Worm (Caenorhabditis elegans) whole organism, L1 larva: ENCODE data around the gene acl-5.

ENCODE experiments used
- C04F5.9 ChIP-seq: sonication (generic microtip); optimal IDR thresholded peaks from 2 replicates; lab custom pipeline; 2016; ENCODE audit warnings: missing genetic modification characterization, missing compliant biosample characterization
- C16A3.4 ChIP-seq: fragments of 150-350 bp; optimal IDR thresholded peaks from 2 replicates; lab custom pipeline; 2014; ENCODE audit warnings: missing biosample characterization, missing genetic modification characterization
- F16B12.6 ChIP-seq: fragments of 150-350 bp; optimal IDR thresholded peaks from 2 replicates; lab custom pipeline; 2014; ENCODE audit warnings: missing biosample characterization, missing genetic modification characterization
- aha-1 ChIP-seq: fragments of 150-350 bp; optimal IDR thresholded peaks from 2 replicates; lab custom pipeline; 2014; ENCODE audit warnings: missing biosample characterization, missing genetic modification characterization
- ama-1 ChIP-seq: fragments of 150-350 bp; optimal IDR thresholded peaks from 2 replicates; lab custom pipeline; 2014
- blmp-1 ChIP-seq: fragments of 150-350 bp; optimal IDR thresholded peaks from 2 replicates; lab custom pipeline; 2014; ENCODE audit warnings: missing biosample characterization, missing genetic modification characterization
- ceh-63 ChIP-seq: fragments of 200-800 bp; sonication (Bioruptor generic); optimal IDR thresholded peaks from 2 replicates; lab custom pipeline; 2018; ENCODE audit warnings: mild to moderate bottlenecking, missing genetic modification characterization, missing compliant biosample characterization
- ceh-90 ChIP-seq: sonication (generic microtip); optimal IDR thresholded peaks from 2 replicates; lab custom pipeline; 2016; ENCODE audit warnings: missing genetic modification characterization, missing compliant biosample characterization
- dsc-1 ChIP-seq: sonication (generic microtip); optimal IDR thresholded peaks from 2 replicates; lab custom pipeline; 2016; ENCODE audit warnings: mild to moderate bottlenecking, missing genetic modification characterization, missing compliant biosample characterization
- efl-1 ChIP-seq, 4 experiments: fragments of 150-350 bp; optimal IDR thresholded peaks in 3 of 4; peaks in 1 of 4; 1 replicate in 1 of 4; 2 replicates in 3 of 4; lab custom pipeline; 2014; ENCODE audit warnings: missing biosample characterization in 2 of 4, missing genetic modification characterization in 2 of 4, missing genetic modification reagents in 2 of 4
- egl-13 ChIP-seq: sonication (generic microtip); optimal IDR thresholded peaks from 2 replicates; lab custom pipeline; 2016; ENCODE audit warnings: missing genotype, missing genetic modification reagents, missing genetic modification characterization, missing compliant biosample characterization
- elt-3 ChIP-seq, 6 experiments: fragments of 150-350 bp in 1 of 6; sonication (generic microtip); optimal IDR thresholded peaks; 2 replicates each; lab custom pipeline; 2017 to 2018; ENCODE audit warnings: missing biosample characterization in 6 of 6, missing genetic modification characterization in 6 of 6, inconsistent platforms in 1 of 6
- fkh-4 ChIP-seq: sonication (generic microtip); optimal IDR thresholded peaks from 2 replicates; lab custom pipeline; 2016; ENCODE audit warnings: missing compliant biosample characterization, missing genetic modification characterization, borderline replicate concordance
- grh-1 ChIP-seq: fragments of 200-800 bp; sonication (Bioruptor generic); IDR thresholded peaks from 2 replicates; pipeline ENCODE4 v1.3.6; 2022; ENCODE audit warnings: missing genetic modification reagents, missing genetic modification characterization, missing compliant biosample characterization
- hlh-17 ChIP-seq: fragments of 200-800 bp; sonication (Bioruptor generic); optimal IDR thresholded peaks from 2 replicates; lab custom pipeline; 2018; ENCODE audit warnings: missing genetic modification characterization, mild to moderate bottlenecking, missing compliant biosample characterization, moderate library complexity, borderline replicate concordance
- jun-1 ChIP-seq: fragments of 150-350 bp; optimal IDR thresholded peaks from 2 replicates; lab custom pipeline; 2014; ENCODE audit warnings: missing biosample characterization, missing genetic modification reagents, missing genetic modification characterization
- lin-14 ChIP-seq: fragments of 200-800 bp; sonication (Bioruptor generic); optimal IDR thresholded peaks from 2 replicates; lab custom pipeline; 2018; ENCODE audit warnings: mild to moderate bottlenecking, missing genetic modification characterization, moderate library complexity, missing compliant biosample characterization
- lin-39 ChIP-seq: fragments of 150-350 bp; optimal IDR thresholded peaks from 2 replicates; lab custom pipeline; 2014; ENCODE audit warnings: missing biosample characterization, missing genetic modification reagents, missing genetic modification characterization
- lir-3 ChIP-seq: sonication (generic microtip); optimal IDR thresholded peaks from 2 replicates; lab custom pipeline; 2016; ENCODE audit warnings: mild to moderate bottlenecking, missing genetic modification characterization, moderate library complexity, missing compliant biosample characterization; ENCODE audit not compliant: poor library complexity
- mef-2 ChIP-seq: fragments of 150-350 bp; optimal IDR thresholded peaks from 2 replicates; lab custom pipeline; 2014; ENCODE audit warnings: missing biosample characterization, missing genetic modification characterization
- nhr-11 ChIP-seq: fragments of 150-350 bp; optimal IDR thresholded peaks from 2 replicates; lab custom pipeline; 2014; ENCODE audit warnings: missing biosample characterization, missing genetic modification characterization
- nhr-20 ChIP-seq: sonication (generic microtip); optimal IDR thresholded peaks from 2 replicates; lab custom pipeline; 2016; ENCODE audit warnings: mild to moderate bottlenecking, missing genetic modification characterization, missing compliant biosample characterization
- nhr-28 ChIP-seq: fragments of 150-350 bp; optimal IDR thresholded peaks from 2 replicates; lab custom pipeline; 2014; ENCODE audit warnings: missing biosample characterization, missing genetic modification characterization
- nhr-71 ChIP-seq: sonication (generic microtip); optimal IDR thresholded peaks from 2 replicates; lab custom pipeline; 2016; ENCODE audit warnings: mild to moderate bottlenecking, missing genetic modification characterization, moderate library complexity, missing compliant biosample characterization
- nhr-76 ChIP-seq: sonication (generic microtip); optimal IDR thresholded peaks from 2 replicates; lab custom pipeline; 2017; ENCODE audit warnings: missing biosample characterization, missing genetic modification characterization
- nhr-85 ChIP-seq: sonication (generic microtip); peaks from one replicate; lab custom pipeline; 2016; ENCODE audit warnings: missing genetic modification characterization, inconsistent platforms, missing compliant biosample characterization
- pag-3 ChIP-seq: sonication (generic microtip); optimal IDR thresholded peaks from 2 replicates; lab custom pipeline; 2017; ENCODE audit warnings: missing genetic modification characterization, mild to moderate bottlenecking, missing compliant biosample characterization, antibody characterized with exemption, borderline replicate concordance; ENCODE audit not compliant: insufficient read depth
- snu-23 ChIP-seq: sonication (generic microtip); optimal IDR thresholded peaks from 2 replicates; lab custom pipeline; 2016; ENCODE audit warnings: missing genetic modification characterization, missing compliant biosample characterization
- sox-4 ChIP-seq: sonication (generic microtip); optimal IDR thresholded peaks from 2 replicates; lab custom pipeline; 2016; ENCODE audit warnings: missing genetic modification characterization, missing compliant biosample characterization
- sptf-1 ChIP-seq: fragments of 150-350 bp; optimal IDR thresholded peaks from 2 replicates; lab custom pipeline; 2014; ENCODE audit warnings: missing biosample characterization, missing genetic modification characterization
- sup-37 ChIP-seq: fragments of 200-800 bp; sonication (Bioruptor generic); optimal IDR thresholded peaks from 2 replicates; lab custom pipeline; 2018; ENCODE audit warnings: mild to moderate bottlenecking, missing genetic modification characterization, missing compliant biosample characterization
- swsn-7 ChIP-seq: sonication (generic microtip); optimal IDR thresholded peaks from 2 replicates; lab custom pipeline; 2016; ENCODE audit warnings: missing genetic modification characterization, missing compliant biosample characterization
- unc-30 ChIP-seq: sonication (generic microtip); optimal IDR thresholded peaks from 2 replicates; lab custom pipeline; 2017; ENCODE audit warnings: missing biosample characterization, missing genetic modification characterization
- unc-62 ChIP-seq: fragments of 150-350 bp; optimal IDR thresholded peaks from 2 replicates; lab custom pipeline; 2014; ENCODE audit warnings: missing biosample characterization, missing genetic modification reagents, missing genetic modification characterization
- ztf-11 ChIP-seq, 2 experiments: sonication (generic microtip); optimal IDR thresholded peaks; 2 replicates each; lab custom pipeline; 2016 to 2017; ENCODE audit warnings: missing genetic modification characterization in 2 of 2, missing biosample characterization in 1 of 2, missing compliant biosample characterization in 1 of 2

Gene acl-5

ce11 chrX:10304178-10304577 is 23.1 kb downstream of the acl-5 start, which contains the start of gene fipr-21 (continued):
- TF ChIP-seq snu-23 (GFP tag; lab: Kevin White, UChicago) (peak; percentile 44), unc-62 (no peak), mef-2 (no peak), blmp-1 (peak; percentile 88), fkh-4 (tag; lab: Kevin White, UChicago) (no peak), ceh-90 (tag; lab: Kevin White, UChicago) (no peak), unc-30 (no peak), nhr-11 (no peak), C04F5.9 (tag; lab: Kevin White, UChicago) (no peak)

ce11 chrX:10302430-10302829 is 24.8 kb downstream of the acl-5 start, which contains the start of gene fip-5:
Gene fip-5, plus strand, starts transcription at chrX:10302741.
- no peak for TF ChIP-seq swsn-7
- TF ChIP-seq nhr-28 (tag; lab: Kevin White, UChicago): no peak
- TF ChIP-seq lir-3 (tag; lab: Kevin White, UChicago): no peak
- no peak for TF ChIP-seq nhr-76 (tag; lab: Kevin White, UChicago)
- no peak for TF ChIP-seq sup-37 (GFP tag; lab: Kevin White, UChicago)
- TF ChIP-seq elt-3 (tag; optimal IDR thresholded peaks at IDR 0.05; lab: Kevin White, UChicago): no peak

ce11 chrX:10301920-10302319 is 25.3 kb downstream of the acl-5 start:
- TF ChIP-seq hlh-17 (GFP tag; lab: Kevin White, UChicago): no peak
- peak in 1 of 6 experiments; percentile 9 for TF ChIP-seq elt-3 (tag; optimal IDR thresholded peaks at IDR 0.05; lab: Kevin White, UChicago)
- TF ChIP-seq grh-1 (GFP tag; lab: Robert Waterston, UW): 0 out of 2 replicates have a peak, but pooled peaks have one; percentile 19
- TF ChIP-seq C16A3.4 (tag; lab: Kevin White, UChicago): no peak
- no peak for TF ChIP-seq egl-13 (tag; lab: Kevin White, UChicago)
- TF ChIP-seq nhr-85 (tag; lab: Kevin White, UChicago): peak; percentile 93
- TF ChIP-seq lin-14 (GFP tag; lab: Kevin White, UChicago): peak; percentile 48
- no peak for TF ChIP-seq aha-1 (tag; lab: Kevin White, UChicago)
- TF ChIP-seq nhr-71 (tag; lab: Kevin White, UChicago): peak; percentile 38
- peak; percentile 75 for TF ChIP-seq nhr-20 (tag; lab: Kevin White, UChicago)
- TF ChIP-seq snu-23 (GFP tag; lab: Kevin White, UChicago): peak; percentile 8

ce11 chrX:10297410-10297809 is 29.8 kb downstream of the acl-5 start:
- TF ChIP-seq efl-1 (optimal IDR thresholded peaks at IDR 0.05; lab: Kevin White, UChicago) (no peak), efl-1 (GFP tag; optimal IDR thresholded peaks at IDR 0.05 in 1 of 2; lab: Kevin White, UChicago) (peak in 1 of 2 experiments; percentile 60), pag-3 (tag; lab: Kevin White, UChicago) (no peak), ztf-11 (tag; optimal IDR thresholded peaks at IDR 0.05; lab: Kevin White, UChicago) (no peak)

- TF ChIP-seq ceh-63: no peak
- no peak for TF ChIP-seq lin-39
- TF ChIP-seq sptf-1 (tag; lab: Kevin White, UChicago): no peak
- no peak for TF ChIP-seq ama-1 (lab: Kevin White, UChicago)
- TF ChIP-seq F16B12.6 (tag; lab: Kevin White, UChicago): no peak
- no peak for TF ChIP-seq jun-1
- no peak for TF ChIP-seq dsc-1 (tag; lab: Kevin White, UChicago)
- no peak for TF ChIP-seq sox-4
- TF ChIP-seq C16A3.4 (tag; lab: Kevin White, UChicago): no peak
These were observed 41.6 kb downstream of the acl-5 start, which contains the start of gene npr-6 for ce11 chrX:10285634-10286033. Gene npr-6, minus strand, starts transcription at chrX:10285734.
